Worm (Caenorhabditis elegans): ENCODE results near the gene nlp-7.

ce11 chrX:8549026-8549425 is 44.0 kb upstream of the nlp-7 start, which contains the start of gene D2021.4:
- TF ChIP-seq egl-27 (tag; optimal IDR thresholded peaks at IDR 0.05) (no peak), ztf-4 (tag; optimal IDR thresholded peaks at IDR 0.05) (no peak), nhr-11 (tag; optimal IDR thresholded peaks at IDR 0.05) (no peak), ceh-9 (tag; optimal IDR thresholded peaks at IDR 0.05) (no peak)
